Worm (Caenorhabditis elegans) whole organism, mixed stage, embryonic: ENCODE data around the gene ptr-13.

Experiments used
- M03D4.4 ChIP-seq: sonication (generic microtip); optimal IDR thresholded peaks from 2 replicates; lab custom pipeline; 2017; ENCODE audit warnings: mild to moderate bottlenecking, missing genetic modification characterization, missing compliant biosample characterization
- blmp-1 ChIP-seq: fragments of 150-350 bp; optimal IDR thresholded peaks from 2 replicates; lab custom pipeline; 2014; ENCODE audit warnings: missing biosample characterization, missing genetic modification characterization
- ceh-39 ChIP-seq: fragments of 150-350 bp; optimal IDR thresholded peaks from 2 replicates; lab custom pipeline; 2014; ENCODE audit warnings: missing biosample characterization, missing genetic modification characterization
- ceh-43 ChIP-seq: fragments of 200-800 bp; sonication (Bioruptor generic); optimal IDR thresholded peaks from 2 replicates; lab custom pipeline; 2018; ENCODE audit warnings: mild to moderate bottlenecking, missing genetic modification characterization, moderate library complexity, missing compliant biosample characterization
- ceh-83 ChIP-seq: fragments of 200-800 bp; sonication (Bioruptor generic); optimal IDR thresholded peaks from 2 replicates; lab custom pipeline; 2018; ENCODE audit warnings: mild to moderate bottlenecking, missing genetic modification characterization, missing compliant biosample characterization
- ces-1 ChIP-seq: fragments of 150-350 bp; optimal IDR thresholded peaks from 2 replicates; lab custom pipeline; 2014; ENCODE audit warnings: missing biosample characterization, missing genetic modification reagents, missing genetic modification characterization
- drap-1 ChIP-seq: fragments of 200-800 bp; sonication (Bioruptor generic); optimal IDR thresholded peaks from 3 replicates; lab custom pipeline; 2018; ENCODE audit warnings: mild to moderate bottlenecking, missing genetic modification characterization, missing compliant biosample characterization
- elt-1 ChIP-seq: sonication (generic microtip); optimal IDR thresholded peaks from 2 replicates; lab custom pipeline; 2017; ENCODE audit warnings: missing genetic modification characterization, mild to moderate bottlenecking, missing compliant biosample characterization, antibody characterized with exemption, moderate library complexity, borderline replicate concordance; ENCODE audit not compliant: insufficient read depth
- elt-3 ChIP-seq: fragments of 150-350 bp; optimal IDR thresholded peaks from 2 replicates; lab custom pipeline; 2014; ENCODE audit warnings: missing biosample characterization, missing genetic modification characterization
- flh-1 ChIP-seq: fragments of 200-800 bp; sonication (Bioruptor generic); optimal IDR thresholded peaks from 2 replicates; lab custom pipeline; 2018; ENCODE audit warnings: mild to moderate bottlenecking, missing genetic modification characterization, moderate library complexity, missing compliant biosample characterization
- ham-2 ChIP-seq: fragments of 200-800 bp; sonication (Bioruptor generic); optimal IDR thresholded peaks from 2 replicates; lab custom pipeline; 2018; ENCODE audit warnings: mild to moderate bottlenecking, missing genetic modification characterization, missing compliant biosample characterization
- hlh-1 ChIP-seq: fragments of 150-350 bp; optimal IDR thresholded peaks from 2 replicates; lab custom pipeline; 2014; ENCODE audit warnings: missing biosample characterization, missing genetic modification reagents, missing genetic modification characterization
- lin-13 ChIP-seq: fragments of 150-350 bp; optimal IDR thresholded peaks from 2 replicates; lab custom pipeline; 2014; ENCODE audit warnings: missing biosample characterization, missing genetic modification characterization
- lin-32 ChIP-seq: fragments of 200-800 bp; sonication (Bioruptor generic); optimal IDR thresholded peaks from 2 replicates; lab custom pipeline; 2018; ENCODE audit warnings: mild to moderate bottlenecking, missing genetic modification characterization, missing compliant biosample characterization
- lsy-2 ChIP-seq: fragments of 150-350 bp; optimal IDR thresholded peaks from 2 replicates; lab custom pipeline; 2014; ENCODE audit warnings: missing biosample characterization, missing genetic modification characterization
- mep-1 ChIP-seq: fragments of 150-350 bp; optimal IDR thresholded peaks from 2 replicates; lab custom pipeline; 2017; ENCODE audit warnings: missing biosample characterization, missing genetic modification reagents, missing genetic modification characterization, inconsistent platforms
- mls-2 ChIP-seq: sonication (generic microtip); optimal IDR thresholded peaks from 2 replicates; lab custom pipeline; 2016; ENCODE audit warnings: mild to moderate bottlenecking, missing genetic modification characterization, moderate library complexity, missing compliant biosample characterization
- nhr-12 ChIP-seq: fragments of 150-350 bp; optimal IDR thresholded peaks from 2 replicates; lab custom pipeline; 2014; ENCODE audit warnings: missing biosample characterization, missing genetic modification characterization
- nhr-237 ChIP-seq: fragments of 150-350 bp; optimal IDR thresholded peaks from 2 replicates; lab custom pipeline; 2014; ENCODE audit warnings: missing biosample characterization, missing genetic modification characterization
- nhr-28 ChIP-seq: fragments of 150-350 bp; optimal IDR thresholded peaks from 2 replicates; lab custom pipeline; 2014; ENCODE audit warnings: missing biosample characterization, missing genetic modification characterization
- nhr-76 ChIP-seq: sonication (generic microtip); optimal IDR thresholded peaks from 2 replicates; lab custom pipeline; 2017; ENCODE audit warnings: missing biosample characterization, missing genetic modification characterization
- pha-4 ChIP-seq: fragments of 150-350 bp; optimal IDR thresholded peaks from 2 replicates; lab custom pipeline; 2018; ENCODE audit warnings: missing biosample characterization, missing genetic modification reagents, missing genetic modification characterization
- sem-2 ChIP-seq: fragments of 200-800 bp; sonication (Bioruptor generic); optimal IDR thresholded peaks from 2 replicates; lab custom pipeline; 2018; ENCODE audit warnings: mild to moderate bottlenecking, missing genetic modification characterization, missing compliant biosample characterization
- snpc-4 ChIP-seq: fragments of 150-350 bp; optimal IDR thresholded peaks from 2 replicates; lab custom pipeline; 2014; ENCODE audit warnings: missing biosample characterization, missing genetic modification characterization
- sptf-1 ChIP-seq: sonication (generic microtip); optimal IDR thresholded peaks from 2 replicates; lab custom pipeline; 2017; ENCODE audit warnings: mild to moderate bottlenecking, missing genetic modification characterization, moderate library complexity, missing compliant biosample characterization
- tbx-8 ChIP-seq: fragments of 200-800 bp; sonication (Bioruptor generic); optimal IDR thresholded peaks from 2 replicates; lab custom pipeline; 2018; ENCODE audit warnings: mild to moderate bottlenecking, missing genetic modification characterization, moderate library complexity, missing compliant biosample characterization
- unc-120 ChIP-seq: sonication (generic microtip); optimal IDR thresholded peaks from 2 replicates; lab custom pipeline; 2017; ENCODE audit warnings: missing genetic modification characterization, missing compliant biosample characterization; ENCODE audit not compliant: poor library complexity, severe bottlenecking
- unc-39 ChIP-seq: fragments of 150-350 bp; optimal IDR thresholded peaks from 2 replicates; lab custom pipeline; 2014; ENCODE audit warnings: missing biosample characterization, missing genetic modification characterization
- unc-62 ChIP-seq: fragments of 150-350 bp; optimal IDR thresholded peaks from 2 replicates; lab custom pipeline; 2014; ENCODE audit warnings: missing biosample characterization, missing genetic modification reagents, missing genetic modification characterization
- zip-8 ChIP-seq: fragments of 150-350 bp; optimal IDR thresholded peaks from 2 replicates; lab custom pipeline; 2014; ENCODE audit warnings: missing biosample characterization, missing genetic modification characterization

ptr-13 gene

ce11 chrII:11135773-11136172 is 26.5 kb downstream of the ptr-13 start:
- TF ChIP-seq ceh-39 (tag; lab: Kevin White, UChicago), result no peak
- peak; percentile 78 for TF ChIP-seq unc-62 (GFP tag; lab: Kevin White, UChicago)
- no peak for TF ChIP-seq mep-1 (tag; lab: Kevin White, UChicago)
- TF ChIP-seq ceh-83 (GFP tag; lab: Kevin White, UChicago), result no peak

- no peak for TF ChIP-seq unc-62 (GFP tag; lab: Kevin White, UChicago)
- no peak for TF ChIP-seq elt-3
- TF ChIP-seq flh-1 (GFP tag; lab: Kevin White, UChicago), result no peak
- TF ChIP-seq unc-39 (tag; lab: Kevin White, UChicago), result no peak
- TF ChIP-seq pha-4 (tag; lab: Kevin White, UChicago), result no peak
Measured at ce11 chrII:11134828-11135227, 27.5 kb downstream of the ptr-13 start, which contains the start of gene F40F8.5. F40F8.5 (minus strand) TSS chrII:11134928.

ce11 chrII:11132542-11132941 is 29.7 kb downstream of the ptr-13 start, which contains the start of gene F40F8.11:
F40F8.11 (minus strand) TSS chrII:11132590.
- peak; percentile 59 for TF ChIP-seq lsy-2 (tag; lab: Kevin White, UChicago)
- peak; percentile 3 for TF ChIP-seq nhr-237 (tag; lab: Kevin White, UChicago)
- TF ChIP-seq snpc-4, result no peak
- peak; percentile 4 for TF ChIP-seq ceh-39 (tag; lab: Kevin White, UChicago)
- peak; percentile 4 for TF ChIP-seq blmp-1 (tag; lab: Kevin White, UChicago)
- TF ChIP-seq drap-1, result no peak
- peak; percentile 6 for TF ChIP-seq ces-1 (GFP tag; lab: Kevin White, UChicago)
- TF ChIP-seq unc-120 (tag; lab: Kevin White, UChicago), result peak; percentile 27
- no peak for TF ChIP-seq ceh-43 (GFP tag; lab: Kevin White, UChicago)

- TF ChIP-seq unc-39 (tag; lab: Kevin White, UChicago), result no peak
- TF ChIP-seq sem-2 (GFP tag; lab: Kevin White, UChicago), result no peak
- TF ChIP-seq pha-4 (tag; lab: Kevin White, UChicago), result no peak
- TF ChIP-seq elt-1 (tag; lab: Kevin White, UChicago), result no peak
- TF ChIP-seq lin-32, result no peak
- no peak for TF ChIP-seq lsy-2 (tag; lab: Kevin White, UChicago)
- no peak for TF ChIP-seq snpc-4
Measured at ce11 chrII:11129517-11129916, 32.8 kb downstream of the ptr-13 start, which contains the start of gene F40F8.12. F40F8.12 (plus strand) TSS chrII:11129817.

ce11 chrII:11128989-11129388 is 33.3 kb downstream of the ptr-13 start, which contains the start of gene F40F8.3:
F40F8.3 (plus strand) TSS chrII:11129289.
- no peak for TF ChIP-seq lin-13 (tag; lab: Kevin White, UChicago)
- TF ChIP-seq nhr-76, result no peak
- TF ChIP-seq mls-2 (tag; lab: Kevin White, UChicago), result no peak
- no peak for TF ChIP-seq nhr-237 (tag; lab: Kevin White, UChicago)
- TF ChIP-seq sptf-1 (tag; lab: Kevin White, UChicago), result no peak
- no peak for TF ChIP-seq tbx-8 (GFP tag; lab: Kevin White, UChicago)
- TF ChIP-seq nhr-28, result no peak
- TF ChIP-seq ham-2, result no peak
- no peak for TF ChIP-seq M03D4.4 (tag; lab: Kevin White, UChicago)
- no peak for TF ChIP-seq nhr-12 (tag; lab: Kevin White, UChicago)
- no peak for TF ChIP-seq hlh-1
- TF ChIP-seq ces-1 (GFP tag; lab: Kevin White, UChicago), result no peak
- no peak for TF ChIP-seq mep-1 (tag; lab: Kevin White, UChicago)
- no peak for TF ChIP-seq elt-3

- TF ChIP-seq ham-2 (no peak), nhr-76 (no peak), M03D4.4 (tag; lab: Kevin White, UChicago) (no peak), lin-32 (no peak), nhr-28 (no peak), tbx-8 (GFP tag; lab: Kevin White, UChicago) (no peak), ceh-39 (tag; lab: Kevin White, UChicago) (no peak), lsy-2 (tag; lab: Kevin White, UChicago) (no peak), ceh-43 (GFP tag; lab: Kevin White, UChicago) (no peak), zip-8 (tag; lab: Kevin White, UChicago) (no peak)
- TF ChIP-seq, all 35 proteins: peak for 0
Measured at ce11 chrII:11127364-11127763, 34.9 kb downstream of the ptr-13 start, which contains the start of gene F40F8.1. F40F8.1 (plus strand) TSS chrII:11127664.
